Worm (Caenorhabditis elegans): ENCODE measurements around the gene K12H6.5.

- no peak for TF ChIP-seq tra-4 (tag; optimal IDR thresholded peaks at IDR 0.05)
- TF ChIP-seq hnd-1 (tag; optimal IDR thresholded peaks at IDR 0.05) = no peak
- no peak for TF ChIP-seq flt-1 (GFP tag; IDR thresholded peaks at IDR 0.05)
These were observed 48.8 kb upstream of the K12H6.5 start, which contains the start of gene Y110A2AL.1 for ce11 chrII:2874801-2875200.
